Worm (Caenorhabditis elegans) whole organism, midembryonic: ENCODE results near the gene pot-3.
"Not testable (repeated sequence)": the region's sequence is repeated elsewhere in the genome, so short reads cannot be mapped to it uniquely, and the experiment has no call there.

ENCODE experiments used
- T22C8.4 ChIP-seq: fragments of 200-800 bp; sonication (Bioruptor generic); IDR thresholded peaks from 2 replicates; pipeline ENCODE4 v1.3.6; 2022; ENCODE audit warnings: missing genetic modification characterization, missing compliant biosample characterization
- cog-1 ChIP-seq: sonication (generic microtip); optimal IDR thresholded peaks from 2 replicates; lab custom pipeline; 2016; ENCODE audit warnings: missing genetic modification characterization, missing compliant biosample characterization
- flt-1 ChIP-seq: fragments of 200-800 bp; sonication (Bioruptor generic); IDR thresholded peaks from 2 replicates; pipeline ENCODE4 v1.3.6; 2022; ENCODE audit warnings: missing genetic modification characterization, missing compliant biosample characterization
- med-1 ChIP-seq: sonication (generic microtip); optimal IDR thresholded peaks from 2 replicates; lab custom pipeline; 2017; ENCODE audit warnings: missing genetic modification characterization, mild to moderate bottlenecking, missing compliant biosample characterization, antibody characterized with exemption, missing genetic modification reagents; ENCODE audit not compliant: insufficient read depth
- ref-1 ChIP-seq: fragments of 200-800 bp; sonication (Bioruptor generic); conservative IDR thresholded peaks from 2 replicates; pipeline ENCODE4 v1.3.6; 2022; ENCODE audit warnings: missing genetic modification reagents, missing genetic modification characterization, missing compliant biosample characterization
- tab-1 ChIP-seq: fragments of 200-800 bp; sonication (Bioruptor generic); IDR thresholded peaks from 2 replicates; pipeline ENCODE4 v1.3.6; 2022; ENCODE audit warnings: missing genetic modification characterization, missing compliant biosample characterization
- ztf-29 ChIP-seq: fragments of 200-800 bp; sonication (Bioruptor generic); IDR thresholded peaks from 2 replicates; pipeline ENCODE4 v1.3.6; 2022; ENCODE audit warnings: missing genetic modification reagents, missing genetic modification characterization, missing compliant biosample characterization

DNA sequence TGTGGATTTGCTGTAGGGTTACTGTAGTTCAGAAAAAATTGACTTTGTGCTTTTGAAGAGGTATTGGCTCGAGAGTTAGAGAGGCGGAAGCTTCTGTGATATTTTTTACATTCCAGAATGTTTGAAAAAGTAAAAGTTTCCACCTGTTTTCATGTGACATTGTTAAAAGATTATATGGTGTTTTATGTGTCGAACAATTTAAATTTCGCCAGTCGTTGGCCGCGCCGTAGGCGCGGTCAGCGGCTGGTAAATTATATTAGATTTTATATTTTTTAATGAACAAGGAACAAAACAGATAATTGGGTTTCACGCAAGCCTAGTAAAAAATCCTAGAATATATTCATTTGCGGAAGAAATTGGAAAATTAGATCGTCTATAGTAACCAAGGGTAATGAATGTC, 28.9 kb upstream of the pot-3 start, which contains the start of gene mlc-7:
- not testable (repeated sequence) for TF ChIP-seq ztf-29 (GFP tag; lab: Robert Waterston, UW); flt-1 (GFP tag; lab: Robert Waterston, UW); med-1; tab-1 (GFP tag; lab: Robert Waterston, UW); cog-1 (tag; lab: Kevin White, UChicago); T22C8.4 (GFP tag; lab: Robert Waterston, UW); ref-1 (GFP tag; lab: Robert Waterston, UW)
